Worm (Caenorhabditis elegans) whole organism, L3 larva: ENCODE measurements around the gene acp-4.

Experiments used
- aly-2 ChIP-seq: fragments of 150-350 bp; optimal IDR thresholded peaks from 2 replicates; lab custom pipeline; 2014; ENCODE audit warnings: missing biosample characterization, missing genetic modification characterization
- fkh-10 ChIP-seq: sonication (generic microtip); optimal IDR thresholded peaks from 2 replicates; lab custom pipeline; 2017; ENCODE audit warnings: missing biosample characterization, missing genetic modification reagents, missing genetic modification characterization
- nfya-1 ChIP-seq: sonication (generic microtip); optimal IDR thresholded peaks from 2 replicates; lab custom pipeline; 2017; ENCODE audit warnings: missing genetic modification characterization, mild to moderate bottlenecking, missing compliant biosample characterization, antibody characterized with exemption, moderate library complexity; ENCODE audit not compliant: insufficient read depth
- nhr-11 ChIP-seq: fragments of 150-350 bp; optimal IDR thresholded peaks from 2 replicates; lab custom pipeline; 2014; ENCODE audit warnings: missing biosample characterization, missing genetic modification characterization
- nhr-237 ChIP-seq: fragments of 150-350 bp; optimal IDR thresholded peaks from 2 replicates; lab custom pipeline; 2014; ENCODE audit warnings: missing biosample characterization, missing genetic modification characterization
- nhr-77 ChIP-seq: fragments of 150-350 bp; optimal IDR thresholded peaks from 2 replicates; lab custom pipeline; 2014; ENCODE audit warnings: missing biosample characterization, missing genetic modification characterization
- pha-4 ChIP-seq: fragments of 150-350 bp; optimal IDR thresholded peaks from 2 replicates; lab custom pipeline; 2014; ENCODE audit warnings: missing biosample characterization, missing genetic modification reagents, missing genetic modification characterization
- sea-2 ChIP-seq: fragments of 150-350 bp; sonication (generic microtip); optimal IDR thresholded peaks from 4 replicates; lab custom pipeline; 2014; ENCODE audit warnings: missing biosample characterization, missing genetic modification reagents, missing genetic modification characterization
- snpc-4 ChIP-seq: fragments of 150-350 bp; optimal IDR thresholded peaks from 2 replicates; lab custom pipeline; 2014; ENCODE audit warnings: missing biosample characterization, missing genetic modification characterization
- unc-39 ChIP-seq: sonication (generic microtip); optimal IDR thresholded peaks from 4 replicates; lab custom pipeline; 2017; ENCODE audit warnings: missing biosample characterization, missing genetic modification characterization
- unc-62 ChIP-seq: fragments of 150-350 bp; sonication (generic microtip); optimal IDR thresholded peaks from 4 replicates; lab custom pipeline; 2014; ENCODE audit warnings: missing biosample characterization, missing genetic modification reagents, missing genetic modification characterization
- zag-1 ChIP-seq: fragments of 150-350 bp; optimal IDR thresholded peaks from 2 replicates; lab custom pipeline; 2014; ENCODE audit warnings: missing biosample characterization, missing genetic modification characterization

DNA sequence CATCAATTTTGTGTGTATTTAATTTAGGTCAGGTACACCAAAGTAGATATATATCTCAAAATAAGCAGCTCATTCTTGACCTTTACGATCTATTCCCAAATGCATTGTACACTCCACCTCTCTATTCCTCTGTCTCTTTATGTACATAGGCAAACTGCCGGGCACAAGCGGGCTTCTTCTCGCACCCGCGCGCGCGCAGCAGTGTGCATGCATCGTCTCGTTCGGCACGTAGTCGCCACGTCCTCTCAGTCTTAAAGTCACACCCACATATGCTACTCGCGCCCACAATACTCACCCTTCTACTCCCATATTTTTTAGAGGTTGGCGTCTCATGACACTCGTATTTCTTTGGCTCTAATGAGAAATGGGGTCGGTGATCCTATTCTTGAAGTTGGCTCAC is 16.5 kb upstream of the acp-4 start:
- no peak for TF ChIP-seq unc-62 (GFP tag; lab: Kevin White, UChicago)
- TF ChIP-seq nhr-11 (tag; lab: Kevin White, UChicago) = no peak
- no peak for TF ChIP-seq zag-1 (tag; lab: Kevin White, UChicago)
- TF ChIP-seq pha-4 (tag; lab: Kevin White, UChicago) = peak; percentile 73
- TF ChIP-seq fkh-10 (GFP tag; lab: Kevin White, UChicago) = no peak
- no peak for TF ChIP-seq nhr-237 (tag; lab: Kevin White, UChicago)
- no peak for TF ChIP-seq sea-2 (GFP tag; lab: Kevin White, UChicago)
- no peak for TF ChIP-seq nfya-1 (tag; lab: Kevin White, UChicago)
- TF ChIP-seq unc-39 (tag; lab: Kevin White, UChicago) = no peak
- no peak for TF ChIP-seq snpc-4 (tag; lab: Kevin White, UChicago)
- TF ChIP-seq aly-2 (tag; lab: Kevin White, UChicago) = no peak
- TF ChIP-seq nhr-77 (tag; lab: Kevin White, UChicago) = no peak
